Fruit fly (Drosophila melanogaster): ENCODE results near the gene msb1l.

msb1l gene

DNA sequence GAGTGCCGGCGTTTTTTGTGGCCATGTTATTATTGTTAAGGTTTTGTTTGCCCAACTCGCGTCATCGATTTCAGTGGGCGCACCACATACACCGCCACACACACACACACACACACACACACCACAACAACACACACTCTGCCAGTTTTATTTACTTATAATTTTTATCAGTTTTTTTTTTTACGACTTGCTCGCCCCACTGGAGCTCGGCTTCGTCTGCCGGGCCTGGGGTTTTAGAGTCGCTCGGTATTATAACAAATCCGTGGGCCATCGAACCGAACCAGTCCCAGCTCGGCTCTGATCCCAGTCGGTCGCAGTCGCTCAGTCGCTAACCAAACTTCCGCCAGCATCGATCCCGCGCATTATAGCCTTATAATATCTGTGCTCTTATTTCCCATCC lies 28.1 kb upstream of the msb1l start (continued):
- TF ChIP-seq spab (GFP tag; optimal IDR thresholded peaks at IDR 0.05) (no peak), CG1621 (tag; optimal IDR thresholded peaks at IDR 0.05) (peak; percentile 69), CG8119 (GFP tag; IDR thresholded peaks at IDR 0.05) (peak; percentile 60; the same call in 2 of the 3 replicates)

DNA sequence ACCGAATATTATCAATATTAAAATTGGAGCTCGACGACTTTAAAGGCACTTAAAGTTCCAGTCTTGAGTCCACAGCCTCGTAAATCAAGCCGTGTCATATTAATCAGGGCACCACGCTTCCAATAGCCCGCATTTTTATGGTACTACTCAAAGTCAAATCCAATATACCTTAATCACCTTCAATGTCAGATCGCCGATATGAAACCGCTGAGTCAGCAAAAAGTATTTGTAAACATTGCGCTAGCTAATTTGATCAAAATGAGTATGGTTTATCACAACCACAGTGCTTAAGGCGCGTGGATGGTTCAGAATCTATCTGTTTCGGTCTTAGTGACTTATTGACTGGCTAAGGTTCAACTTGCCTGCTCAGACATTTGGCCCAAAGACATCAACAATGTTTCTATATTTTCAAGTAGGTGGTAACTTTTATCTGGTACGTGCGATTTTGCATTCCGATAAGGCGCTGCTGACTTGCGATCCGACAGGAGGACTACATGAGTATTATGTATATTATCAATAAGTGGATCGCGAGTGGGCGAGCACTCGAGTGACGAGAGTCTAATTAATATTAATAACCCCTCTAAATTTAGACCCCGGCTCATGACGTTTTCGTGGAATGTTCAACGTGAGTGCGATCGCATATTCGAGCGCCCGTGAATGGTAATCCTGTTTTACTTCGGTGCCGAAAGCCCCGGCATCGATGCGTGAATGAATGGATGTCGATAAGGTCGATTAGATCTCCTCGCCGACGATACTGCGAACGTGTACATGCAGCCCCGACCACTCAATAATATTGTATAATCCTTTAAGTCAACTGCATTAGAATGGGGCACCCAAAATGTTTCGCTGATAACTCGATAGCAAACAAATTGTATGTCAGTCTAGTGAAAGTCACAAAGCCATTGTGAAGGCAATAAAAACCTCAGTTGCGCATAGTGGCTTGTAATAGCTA lies 14.2 kb upstream of the msb1l start, which contains the start of gene CG13078:
CG13078 (plus strand) TSS at position 902 of the 952 bp plus-strand sequence.
- no peak for TF ChIP-seq cyc (GFP tag; optimal IDR thresholded peaks at IDR 0.05)
- no peak for TF ChIP-seq Sox15 (GFP tag; optimal IDR thresholded peaks at IDR 0.05)
- no peak for TF ChIP-seq Ets21C (GFP tag; optimal IDR thresholded peaks at IDR 0.05)
- no peak for TF ChIP-seq Blimp-1 (GFP tag; optimal IDR thresholded peaks at IDR 0.05)
- no peak for TF ChIP-seq achi (GFP tag; optimal IDR thresholded peaks at IDR 0.05)
- no peak for TF ChIP-seq CG32006 (GFP tag; optimal IDR thresholded peaks at IDR 0.05)
- TF ChIP-seq CG10669 (GFP tag; optimal IDR thresholded peaks at IDR 0.05) = no peak
- no peak for TF ChIP-seq Sox14 (GFP tag; optimal IDR thresholded peaks at IDR 0.05)
- no peak for TF ChIP-seq Eip93F (GFP tag; optimal IDR thresholded peaks at IDR 0.05)

DNA sequence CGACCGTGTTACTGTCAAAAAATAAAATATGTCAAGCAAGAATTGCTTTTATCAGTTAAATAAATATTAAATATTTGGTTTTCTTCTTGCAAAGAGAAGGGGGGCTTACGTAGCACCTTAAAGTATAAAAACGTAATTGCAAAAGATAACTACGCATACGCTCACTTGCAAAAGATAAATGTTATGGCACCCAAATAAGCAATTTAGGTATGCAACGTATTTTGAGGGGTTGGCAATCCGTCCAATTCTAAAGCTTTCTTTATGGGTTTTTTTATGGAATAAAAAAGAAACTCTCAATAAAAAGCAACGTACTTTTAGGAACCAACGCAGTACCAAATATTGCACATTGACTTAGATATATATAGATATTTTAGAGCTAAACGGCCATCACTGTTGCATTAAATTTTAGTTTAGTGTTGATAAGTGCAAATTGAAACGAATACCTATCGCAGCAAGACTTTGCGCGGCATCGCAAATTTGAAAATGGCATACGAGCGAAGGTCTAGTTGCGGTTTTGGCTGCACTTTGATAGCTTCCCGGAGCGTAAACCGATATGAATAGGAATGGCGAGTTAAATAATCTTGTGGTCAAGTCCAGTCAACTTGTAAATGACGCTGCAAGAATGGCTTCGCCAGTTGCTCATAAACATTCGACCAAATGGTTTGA lies 12.1 kb upstream of the msb1l start, which contains the start of gene CG13077:
CG13077 (plus strand) TSS at position 631 of the 666 bp plus-strand sequence.
- TF ChIP-seq Hr39 (GFP tag; optimal IDR thresholded peaks at IDR 0.05) (no peak), vri (GFP tag; optimal IDR thresholded peaks at IDR 0.05) (no peak), Eip78C (GFP tag) (peak; percentile 38), fkh (GFP tag; optimal IDR thresholded peaks at IDR 0.05) (peak; percentile 40)

DNA sequence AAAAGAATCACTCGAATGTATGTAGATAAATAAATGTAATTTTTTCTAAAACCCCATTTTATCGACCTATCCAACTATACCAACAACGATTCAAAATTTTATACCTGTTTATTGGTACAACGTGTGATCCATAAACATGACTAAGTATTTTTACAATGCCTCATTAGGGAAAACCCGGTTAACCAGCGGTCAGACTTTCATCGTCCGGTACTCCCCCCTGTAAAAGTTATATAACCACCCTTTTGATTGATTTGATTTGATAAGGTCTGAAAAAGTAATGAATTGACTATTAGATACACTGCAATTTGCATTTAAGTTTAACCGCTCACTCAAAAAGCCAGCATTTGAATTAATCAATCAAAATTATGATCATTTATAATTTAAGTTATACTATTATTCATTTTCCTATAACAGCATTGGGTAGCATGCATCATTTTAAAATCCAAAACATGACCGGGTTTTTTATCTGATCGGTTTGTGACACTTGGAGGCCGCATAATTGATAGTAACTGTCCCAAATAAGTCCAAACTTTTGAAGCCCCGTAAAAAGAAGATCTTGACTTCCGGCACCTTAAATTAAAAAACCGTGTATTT lies 10.1 kb upstream of the msb1l start:
- peak; percentile 25 for TF ChIP-seq Eip78C (GFP tag)
- peak; percentile 7 for TF ChIP-seq vri (GFP tag; optimal IDR thresholded peaks at IDR 0.05)
- TF ChIP-seq CG8119 (GFP tag; IDR thresholded peaks at IDR 0.05) = no peak

DNA sequence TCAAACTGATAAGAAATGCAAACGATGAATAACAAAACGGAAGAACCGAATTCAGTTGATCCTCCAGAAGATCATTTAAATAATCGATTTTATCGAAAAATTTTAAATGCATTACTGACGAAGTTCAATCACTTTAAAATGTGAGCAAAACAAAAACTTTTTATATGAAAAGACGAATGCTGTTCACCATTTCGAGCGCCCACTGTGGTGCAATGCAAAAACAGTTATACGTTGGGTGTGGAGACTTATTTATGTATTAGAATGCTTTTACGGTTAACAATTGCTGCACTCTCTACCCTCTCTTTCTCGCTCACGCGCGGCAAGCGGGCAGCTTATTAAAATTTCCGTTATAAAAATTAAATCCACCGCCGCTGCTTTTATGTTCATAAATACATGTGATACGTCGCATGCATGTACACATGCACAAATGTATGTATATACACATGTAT lies 6.7 kb upstream of the msb1l start:
- TF ChIP-seq Gug (GFP tag; IDR thresholded peaks at IDR 0.05) (peak; percentile 37), net (GFP tag; optimal IDR thresholded peaks at IDR 0.05) (peak; percentile 31), CG8632 (GFP tag; optimal IDR thresholded peaks at IDR 0.05) (no peak), CG8119 (GFP tag; IDR thresholded peaks at IDR 0.05) (0 out of 3 replicates have a peak, but pooled peaks have one; percentile 39), ss (GFP tag; optimal IDR thresholded peaks at IDR 0.05) (no peak), CG16779 (tag; optimal IDR thresholded peaks at IDR 0.05) (no peak), vri (GFP tag; optimal IDR thresholded peaks at IDR 0.05) (peak; percentile 4), CG6854 (GFP tag; optimal IDR thresholded peaks at IDR 0.05) (no peak), CG11294 (GFP tag; IDR thresholded peaks at IDR 0.05) (no peak), OdsH (GFP tag; optimal IDR thresholded peaks at IDR 0.05) (peak; percentile 54), CG6163 (GFP tag; IDR thresholded peaks at IDR 0.05) (peak; percentile 56; the same call in 2 of the 3 replicates), spab (GFP tag; optimal IDR thresholded peaks at IDR 0.05) (no peak), acj6 (GFP tag; optimal IDR thresholded peaks at IDR 0.05) (peak; percentile 8), CG6808 (GFP tag; optimal IDR thresholded peaks at IDR 0.05) (no peak), fkh (GFP tag; optimal IDR thresholded peaks at IDR 0.05) (no peak), CG7368 (GFP tag; optimal IDR thresholded peaks at IDR 0.05) (no peak), CG4318 (GFP tag; optimal IDR thresholded peaks at IDR 0.05) (peak; percentile 28), Ets21C (GFP tag; optimal IDR thresholded peaks at IDR 0.05) (no peak), Lpt (GFP tag; optimal IDR thresholded peaks at IDR 0.05) (no peak), CG9139 (GFP tag; optimal IDR thresholded peaks at IDR 0.05) (no peak), CG15336 (GFP tag; IDR thresholded peaks at IDR 0.05) (peak; percentile 27; the same call in 1 of the 2 replicates), CG11762 (GFP tag; optimal IDR thresholded peaks at IDR 0.05; ENCODE audit: insufficient read depth) (no peak), CG10669 (GFP tag; optimal IDR thresholded peaks at IDR 0.05) (peak; percentile 28), Eip93F (GFP tag; optimal IDR thresholded peaks at IDR 0.05) (peak; percentile 37), CG32006 (GFP tag; optimal IDR thresholded peaks at IDR 0.05) (peak; percentile 69), CG3032 (tag; optimal IDR thresholded peaks at IDR 0.05) (peak; percentile 5), Hr4 (GFP tag; optimal IDR thresholded peaks at IDR 0.05) (peak; percentile 73), Met (GFP tag; optimal IDR thresholded peaks at IDR 0.05) (peak; percentile 43), topi (GFP tag; optimal IDR thresholded peaks at IDR 0.05) (peak; percentile 52), CG11902 (GFP tag; optimal IDR thresholded peaks at IDR 0.05) (no peak)

Data from whole organism, prepupa.